Fruit fly (Drosophila melanogaster): ENCODE results near the gene XNP.

Gene XNP

dm6 chr3R:25519465-25520071, 36.9 kb upstream of the XNP start (continued):
- TF ChIP-seq CG18599 (GFP tag; optimal IDR thresholded peaks at IDR 0.05) (peak; percentile 40), so (GFP tag; IDR thresholded peaks at IDR 0.05) (0 out of 3 replicates have a peak, but pooled peaks have one; percentile 25), PHDP (tag; optimal IDR thresholded peaks at IDR 0.05) (peak; percentile 35), Dip2 (GFP tag; IDR thresholded peaks at IDR 0.05) (0 out of 2 replicates have a peak, but pooled peaks have one; percentile 11), Asciz (GFP tag; optimal IDR thresholded peaks at IDR 0.05) (peak; percentile 17), Meics (GFP tag; optimal IDR thresholded peaks at IDR 0.05) (peak; percentile 26), CG6254 (GFP tag; optimal IDR thresholded peaks at IDR 0.05) (peak; percentile 23), Ets65A (GFP tag) (peak; percentile 71), Fer3 (tag; optimal IDR thresholded peaks at IDR 0.05) (peak; percentile 14), hbn (GFP tag; IDR thresholded peaks at IDR 0.05; ENCODE audit: partially characterized antibody) (no peak), Bgb (GFP tag; IDR thresholded peaks at IDR 0.05; ENCODE audit: partially characterized antibody) (no peak), Fer1 (GFP tag; optimal IDR thresholded peaks at IDR 0.05) (peak; percentile 35), toy (GFP tag; IDR thresholded peaks at IDR 0.05) (no peak), Six4 (GFP tag; optimal IDR thresholded peaks at IDR 0.05) (peak; percentile 11), CG13424 (tag; optimal IDR thresholded peaks at IDR 0.05) (peak; percentile 25), zfh1 (GFP tag; IDR thresholded peaks at IDR 0.05) (no peak), fd96Cb (tag; optimal IDR thresholded peaks at IDR 0.05) (peak; percentile 23), CG14710 (tag; optimal IDR thresholded peaks at IDR 0.05) (peak; percentile 18), CG8290 (GFP tag; optimal IDR thresholded peaks at IDR 0.05) (peak; percentile 11), CG8290 (tag; optimal IDR thresholded peaks at IDR 0.05) (peak; percentile 22 to 65), CG10462 (GFP tag; optimal IDR thresholded peaks at IDR 0.05) (no peak), sd (tag; optimal IDR thresholded peaks at IDR 0.05) (peak; percentile 4), pros (GFP tag; optimal IDR thresholded peaks at IDR 0.05) (peak; percentile 29), CG8478 (optimal IDR thresholded peaks at IDR 0.05) (no peak), CG11504 (tag; optimal IDR thresholded peaks at IDR 0.05) (peak; percentile 63), CG15269 (tag; optimal IDR thresholded peaks at IDR 0.05) (peak; percentile 25), CG4404 (GFP tag; IDR thresholded peaks at IDR 0.05) (no peak), oc (tag; optimal IDR thresholded peaks at IDR 0.05) (peak; percentile 30), Ssrp (tag; optimal IDR thresholded peaks at IDR 0.05) (peak; percentile 39), CG11085 (GFP tag; IDR thresholded peaks at IDR 0.05) (no peak), ATbp (GFP tag; optimal IDR thresholded peaks at IDR 0.05) (peak; percentile 41), CG7839 (tag; optimal IDR thresholded peaks at IDR 0.05) (peak; percentile 38), CG11723 (GFP tag; optimal IDR thresholded peaks at IDR 0.05) (peak; percentile 24), pnt (GFP tag; optimal IDR thresholded peaks at IDR 0.05) (no peak), nerfin-1 (tag; optimal IDR thresholded peaks at IDR 0.05) (peak; percentile 82), gem (tag; optimal IDR thresholded peaks at IDR 0.05) (peak; percentile 60), CG6813 (GFP tag; optimal IDR thresholded peaks at IDR 0.05) (peak; percentile 4), Eip74EF (GFP tag; optimal IDR thresholded peaks at IDR 0.05) (no peak), Ptx1 (GFP tag; IDR thresholded peaks at IDR 0.05) (0 out of 2 replicates have a peak, but pooled peaks have one; percentile 7), CG11695 (GFP tag; IDR thresholded peaks at IDR 0.05) (0 out of 3 replicates have a peak, but pooled peaks have one; percentile 33), nau (GFP tag; optimal IDR thresholded peaks at IDR 0.05) (peak; percentile 0), sob (GFP tag; IDR thresholded peaks at IDR 0.05) (0 out of 2 replicates have a peak, but pooled peaks have one; percentile 27), insv (GFP tag; optimal IDR thresholded peaks at IDR 0.05) (no peak), run (tag; optimal IDR thresholded peaks at IDR 0.05) (no peak), Oli (tag; optimal IDR thresholded peaks at IDR 0.05) (peak; percentile 40), CG17385 (GFP tag; optimal IDR thresholded peaks at IDR 0.05) (peak; percentile 2), CkIIα-i1 (GFP tag; IDR thresholded peaks at IDR 0.05) (no peak), CG30431 (GFP tag; optimal IDR thresholded peaks at IDR 0.05) (no peak), lbe (GFP tag; optimal IDR thresholded peaks at IDR 0.05) (no peak)

Measured in whole organism, embryonic.